Fruit fly (Drosophila melanogaster) Kc167 (cell line): ENCODE data around the gene CG33253.

Experiments used
- Myc ChIP-seq: fragments of >200 bp; optimal IDR thresholded peaks from 2 replicates; lab custom pipeline; 2017; ENCODE audit warnings: missing external identifiers
- Sin3A ChIP-seq: fragments of >200 bp; optimal IDR thresholded peaks from 2 replicates; lab custom pipeline; 2018; ENCODE audit warnings: missing external identifiers
- h ChIP-seq: fragments of >200 bp; optimal IDR thresholded peaks from 3 replicates; lab custom pipeline; 2018; ENCODE audit warnings: missing external identifiers
- insv ChIP-seq: fragments of >200 bp; optimal IDR thresholded peaks from 3 replicates; lab custom pipeline; 2018; ENCODE audit warnings: missing external identifiers
- psq ChIP-seq: fragments of >200 bp; optimal IDR thresholded peaks from 2 replicates; lab custom pipeline; 2017; ENCODE audit warnings: missing external identifiers
- ttk ChIP-seq: sonication (Bioruptor generic); optimal IDR thresholded peaks from 2 replicates; lab custom pipeline; 2017; ENCODE audit warnings: missing external identifiers

Gene CG33253

dm6 chrX:19191597-19191996 is 8.4 kb downstream of the CG33253 start:
- TF ChIP-seq Myc (lab: Kevin White, UChicago) (no peak), Sin3A (lab: Kevin White, UChicago) (no peak), insv (lab: Kevin White, UChicago) (no peak), h (no peak), ttk (lab: Kevin White, UChicago) (no peak), psq (lab: Kevin White, UChicago) (no peak)

- TF ChIP-seq ttk (lab: Kevin White, UChicago) (no peak), psq (lab: Kevin White, UChicago) (no peak), insv (lab: Kevin White, UChicago) (no peak), Sin3A (lab: Kevin White, UChicago) (no peak), h (no peak), Myc (lab: Kevin White, UChicago) (no peak)
Observed at dm6 chrX:19193336-19193735, 10.1 kb downstream of the CG33253 start, which contains the start of the genes CG7914 and CG14194. CG7914 (minus strand) TSS chrX:19193448. CG14194 (plus strand) TSS chrX:19193555.

dm6 chrX:19201630-19202029 is 18.4 kb downstream of the CG33253 start, which contains the start of gene CG7990:
CG7990 (minus strand) TSS chrX:19201979.
- TF ChIP-seq h (no peak), psq (lab: Kevin White, UChicago) (no peak), insv (lab: Kevin White, UChicago) (no peak), ttk (lab: Kevin White, UChicago) (no peak), Sin3A (lab: Kevin White, UChicago) (no peak), Myc (lab: Kevin White, UChicago) (no peak)

dm6 chrX:19208014-19208413 is 24.8 kb downstream of the CG33253 start, which contains the start of gene Ulp1:
Ulp1 (minus strand) TSS chrX:19208187.
- TF ChIP-seq Sin3A (lab: Kevin White, UChicago) (no peak), h (no peak), Myc (lab: Kevin White, UChicago) (no peak), insv (lab: Kevin White, UChicago) (no peak), psq (lab: Kevin White, UChicago) (no peak)

- TF ChIP-seq psq (lab: Kevin White, UChicago) (no peak), Sin3A (lab: Kevin White, UChicago) (no peak), h (no peak), ttk (lab: Kevin White, UChicago) (no peak), insv (lab: Kevin White, UChicago) (no peak)
Observed at dm6 chrX:19211982-19212381, 28.8 kb downstream of the CG33253 start, which contains the start of gene CG14195. CG14195 (minus strand) TSS chrX:19212082.

- no peak for TF ChIP-seq Myc (lab: Kevin White, UChicago)
- no peak for TF ChIP-seq h
- TF ChIP-seq psq (lab: Kevin White, UChicago), result no peak
- TF ChIP-seq Sin3A (lab: Kevin White, UChicago), result no peak
Observed at dm6 chrX:19212954-19213353, 29.7 kb downstream of the CG33253 start, which contains the start of gene Mur18B. Mur18B (plus strand) TSS chrX:19213254.

- no peak for TF ChIP-seq psq (lab: Kevin White, UChicago)
- TF ChIP-seq insv (lab: Kevin White, UChicago), result no peak
- TF ChIP-seq h, result no peak
- no peak for TF ChIP-seq ttk (lab: Kevin White, UChicago)
- TF ChIP-seq Sin3A (lab: Kevin White, UChicago), result no peak
- no peak for TF ChIP-seq Myc (lab: Kevin White, UChicago)
Observed at dm6 chrX:19215215-19215614, 32.0 kb downstream of the CG33253 start, which contains the start of gene Muc18B. Muc18B (plus strand) TSS chrX:19215515.

- no peak for TF ChIP-seq psq (lab: Kevin White, UChicago)
- no peak for TF ChIP-seq Myc (lab: Kevin White, UChicago)
- no peak for TF ChIP-seq h
- TF ChIP-seq insv (lab: Kevin White, UChicago), result no peak
- TF ChIP-seq ttk (lab: Kevin White, UChicago), result no peak
- TF ChIP-seq Sin3A (lab: Kevin White, UChicago), result no peak
Observed at dm6 chrX:19216671-19217070, 33.5 kb downstream of the CG33253 start.

dm6 chrX:19220415-19220814 is 37.2 kb downstream of the CG33253 start, which contains the start of gene CG7884:
CG7884 (plus strand) TSS chrX:19220622.
- TF ChIP-seq insv (lab: Kevin White, UChicago) (no peak), psq (lab: Kevin White, UChicago) (no peak), h (no peak), Sin3A (lab: Kevin White, UChicago) (no peak), Myc (lab: Kevin White, UChicago) (no peak), ttk (lab: Kevin White, UChicago) (no peak)

- TF ChIP-seq psq (lab: Kevin White, UChicago) (no peak), Sin3A (lab: Kevin White, UChicago) (no peak), Myc (lab: Kevin White, UChicago) (no peak)
Observed at dm6 chrX:19220963-19221572, 37.8 kb downstream of the CG33253 start.

- no peak for TF ChIP-seq psq (lab: Kevin White, UChicago)
- no peak for TF ChIP-seq Myc (lab: Kevin White, UChicago)
- TF ChIP-seq ttk (lab: Kevin White, UChicago), result no peak
- TF ChIP-seq h, result no peak
- TF ChIP-seq insv (lab: Kevin White, UChicago), result no peak
- TF ChIP-seq Sin3A (lab: Kevin White, UChicago), result no peak
Observed at dm6 chrX:19224580-19225303, 41.5 kb downstream of the CG33253 start.

dm6 chrX:19225304-19225640 is 42.1 kb downstream of the CG33253 start:
- TF ChIP-seq Sin3A (lab: Kevin White, UChicago), result no peak
- TF ChIP-seq insv (lab: Kevin White, UChicago), result no peak
